Fruit fly (Drosophila melanogaster) whole organism, embryonic: ENCODE measurements around the gene wek.
A peak's percentile ranks its signal among the peaks of the same experiment; 100 is the strongest.

Experiments used
- Atf-2 ChIP-seq: fragments of 200-800 bp; sonication (Bioruptor generic); optimal IDR thresholded peaks from 2 replicates; lab custom pipeline; 2016; ENCODE audit warnings: missing biosample characterization, missing genetic modification characterization
- Bgb ChIP-seq: fragments of 200-800 bp; sonication (Bioruptor generic); IDR thresholded peaks from 2 replicates; pipeline ENCODE4 v1.3.6; 2022; ENCODE audit warnings: missing biosample characterization, missing genetic modification characterization; ENCODE audit not compliant: partially characterized antibody
- CG12299 ChIP-seq: fragments of 200-800 bp; sonication (Bioruptor generic); optimal IDR thresholded peaks from 2 replicates; lab custom pipeline; 2018; ENCODE audit warnings: missing biosample characterization, mild to moderate bottlenecking, missing genetic modification characterization
- CG13894 ChIP-seq: fragments of 200-800 bp; sonication (Bioruptor generic); optimal IDR thresholded peaks from 3 replicates; lab custom pipeline; 2018; ENCODE audit warnings: missing biosample characterization, mild to moderate bottlenecking, missing genetic modification characterization, moderate library complexity
- CG17385 ChIP-seq: fragments of 200-800 bp; sonication (Bioruptor generic); optimal IDR thresholded peaks from 3 replicates; lab custom pipeline; 2018; ENCODE audit warnings: missing biosample characterization, mild to moderate bottlenecking, missing genetic modification characterization
- Dll ChIP-seq: fragments of 200-800 bp; sonication (Bioruptor generic); IDR thresholded peaks from 4 replicates; pipeline ENCODE4 v1.3.6; 2022; ENCODE audit warnings: missing biosample characterization, missing genetic modification characterization; ENCODE audit not compliant: partially characterized antibody
- Nf-YB ChIP-seq: fragments of 200-800 bp; sonication (Bioruptor generic); optimal IDR thresholded peaks from 3 replicates; lab custom pipeline; 2019; ENCODE audit warnings: missing biosample characterization, mild to moderate bottlenecking, missing genetic modification characterization, moderate library complexity
- br ChIP-seq: fragments of >200 bp; optimal IDR thresholded peaks from 2 replicates; lab custom pipeline; 2017
- exex ChIP-seq: fragments of 200-800 bp; sonication (Bioruptor generic); optimal IDR thresholded peaks from 4 replicates; lab custom pipeline; 2018; ENCODE audit warnings: missing biosample characterization, mild to moderate bottlenecking, missing genetic modification characterization, moderate library complexity
- insv ChIP-seq, 2 experiments: fragments of 200-800 bp; sonication (Bioruptor generic); optimal IDR thresholded peaks; 3 replicates each; lab custom pipeline; 2016 to 2018; ENCODE audit warnings: missing biosample characterization in 2 of 2, missing genetic modification characterization in 2 of 2
- jigr1 ChIP-seq: fragments of 200-800 bp; sonication (Bioruptor generic); IDR thresholded peaks from 3 replicates; pipeline ENCODE4 v1.3.6; 2022; ENCODE audit warnings: missing biosample characterization, missing genetic modification characterization
- stc ChIP-seq: fragments of 200-800 bp; sonication (Bioruptor generic); IDR thresholded peaks from 2 replicates; pipeline ENCODE4 v1.3.6; 2022; ENCODE audit warnings: missing biosample characterization, missing genetic modification characterization
- usp ChIP-seq: fragments of >200 bp; optimal IDR thresholded peaks from 2 replicates; lab custom pipeline; 2017; ENCODE audit warnings: missing biosample characterization, missing genetic modification characterization
- zen2 ChIP-seq: fragments of 200-800 bp; sonication (Bioruptor generic); IDR thresholded peaks from 3 replicates; pipeline ENCODE4 v1.3.6; 2022; ENCODE audit warnings: missing biosample characterization, missing genetic modification characterization; ENCODE audit not compliant: partially characterized antibody

DNA sequence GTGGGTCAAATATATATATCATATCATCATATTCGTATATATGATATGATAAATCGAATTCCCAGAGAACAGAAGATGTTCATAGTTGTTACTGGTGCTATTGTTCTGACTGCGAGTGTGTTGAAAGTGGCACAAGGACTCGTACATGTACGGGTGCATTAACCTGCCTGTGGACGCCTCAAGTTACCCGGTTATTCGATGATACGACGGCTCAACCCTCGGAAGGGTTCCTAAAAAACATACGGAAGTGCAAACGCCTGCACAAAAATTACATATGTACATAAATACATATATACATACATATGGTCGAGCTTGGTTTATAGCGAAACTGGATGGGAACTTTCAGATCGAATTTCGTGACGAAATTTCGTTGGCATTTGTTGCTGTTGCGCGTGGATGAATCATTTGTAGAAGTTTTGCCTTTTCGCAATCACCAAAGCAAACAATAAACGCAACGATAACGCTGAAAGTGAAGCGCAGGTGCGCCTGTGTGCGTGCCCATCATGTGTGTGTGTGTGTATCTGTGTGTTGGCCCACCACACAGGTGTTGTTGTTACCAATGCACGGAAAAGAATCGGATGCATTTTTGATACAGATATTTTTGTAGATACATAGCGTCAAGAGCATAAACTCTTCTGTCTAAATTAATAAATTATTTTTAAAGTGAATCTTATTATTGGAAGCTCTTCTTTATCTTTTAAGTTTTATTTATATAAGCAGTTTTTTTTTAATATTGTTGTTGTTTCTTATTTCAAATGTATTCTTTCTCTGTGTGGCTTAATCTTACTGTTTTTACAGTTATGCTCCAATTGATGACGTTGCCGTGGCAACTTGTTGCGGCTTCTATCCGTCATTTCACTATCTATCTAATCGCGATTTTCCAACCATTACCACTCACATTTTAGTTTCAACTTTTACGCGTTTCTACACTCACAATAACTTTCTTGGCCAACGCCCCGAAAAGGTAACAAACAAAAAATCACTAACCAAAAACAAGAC, 6.4 kb downstream of the wek start:
- peak; percentile 17 for TF ChIP-seq CG12299 (tag; lab: Kevin White, UChicago)
- TF ChIP-seq Atf-2 (GFP tag; lab: Kevin White, UChicago): no peak
- TF ChIP-seq br: no peak
- TF ChIP-seq Bgb (GFP tag; lab: Robert Waterston, UW): no peak
- TF ChIP-seq usp (GFP tag; lab: Kevin White, UChicago): no peak
- peak; percentile 66; the same call in 2 of the 3 replicates for TF ChIP-seq jigr1 (GFP tag; lab: Robert Waterston, UW)
- peak; percentile 72 for TF ChIP-seq CG17385 (GFP tag; lab: Kevin White, UChicago)
- no peak for TF ChIP-seq insv (GFP tag; optimal IDR thresholded peaks at IDR 0.05; lab: Kevin White, UChicago)
- no peak for TF ChIP-seq Dll (GFP tag; lab: Robert Waterston, UW)
- TF ChIP-seq stc (GFP tag; lab: Robert Waterston, UW): peak; percentile 80
- no peak for TF ChIP-seq exex (tag; lab: Kevin White, UChicago)
- TF ChIP-seq CG13894 (tag; lab: Kevin White, UChicago): no peak
- TF ChIP-seq Nf-YB (GFP tag; lab: Kevin White, UChicago): peak; percentile 54
- TF ChIP-seq zen2 (GFP tag; lab: Robert Waterston, UW): no peak
